Worm (Caenorhabditis elegans) whole organism, L1 larva: Measurements from ENCODE around the gene rmd-1.

ENCODE experiments used
- C04F5.9 ChIP-seq: sonication (generic microtip); optimal IDR thresholded peaks from 2 replicates; lab custom pipeline; 2016; ENCODE audit warnings: missing genetic modification characterization, missing compliant biosample characterization
- aha-1 ChIP-seq: fragments of 150-350 bp; optimal IDR thresholded peaks from 2 replicates; lab custom pipeline; 2014; ENCODE audit warnings: missing biosample characterization, missing genetic modification characterization
- alr-1 ChIP-seq: fragments of 200-800 bp; sonication (Bioruptor generic); optimal IDR thresholded peaks from 2 replicates; lab custom pipeline; 2018; ENCODE audit warnings: borderline replicate concordance, mild to moderate bottlenecking, missing genetic modification characterization, missing compliant biosample characterization
- aly-2 ChIP-seq: fragments of 150-350 bp; optimal IDR thresholded peaks from 2 replicates; lab custom pipeline; 2014; ENCODE audit warnings: missing biosample characterization, missing genetic modification characterization
- ceh-82 ChIP-seq, 3 experiments: fragments of 150-350 bp in 1 of 3; sonication (generic microtip) in 2 of 3; optimal IDR thresholded peaks; 2 replicates each; lab custom pipeline; 2014 to 2017; ENCODE audit warnings: missing biosample characterization in 3 of 3, missing genetic modification characterization in 3 of 3
- dsc-1 ChIP-seq: sonication (generic microtip); optimal IDR thresholded peaks from 2 replicates; lab custom pipeline; 2016; ENCODE audit warnings: mild to moderate bottlenecking, missing genetic modification characterization, missing compliant biosample characterization
- efl-1 ChIP-seq, 4 experiments: fragments of 150-350 bp; optimal IDR thresholded peaks in 3 of 4; peaks in 1 of 4; 1 replicate in 1 of 4; 2 replicates in 3 of 4; lab custom pipeline; 2014; ENCODE audit warnings: missing biosample characterization in 2 of 4, missing genetic modification characterization in 2 of 4, missing genetic modification reagents in 2 of 4
- egl-13 ChIP-seq: sonication (generic microtip); optimal IDR thresholded peaks from 2 replicates; lab custom pipeline; 2016; ENCODE audit warnings: missing genotype, missing genetic modification reagents, missing genetic modification characterization, missing compliant biosample characterization
- elt-2 ChIP-seq: sonication (generic microtip); optimal IDR thresholded peaks from 2 replicates; lab custom pipeline; 2016; ENCODE audit warnings: missing genetic modification characterization, mild to moderate bottlenecking, inconsistent platforms, missing compliant biosample characterization, missing genetic modification reagents
- elt-3 ChIP-seq, 6 experiments: fragments of 150-350 bp in 1 of 6; sonication (generic microtip); optimal IDR thresholded peaks; 2 replicates each; lab custom pipeline; 2017 to 2018; ENCODE audit warnings: missing biosample characterization in 6 of 6, missing genetic modification characterization in 6 of 6, inconsistent platforms in 1 of 6
- ets-5 ChIP-seq: fragments of 200-800 bp; sonication (Bioruptor generic); IDR thresholded peaks from 2 replicates; pipeline ENCODE4 v1.3.6; 2022; ENCODE audit warnings: missing genetic modification characterization, missing compliant biosample characterization
- fkh-8 ChIP-seq: sonication (generic microtip); optimal IDR thresholded peaks from 2 replicates; lab custom pipeline; 2016; ENCODE audit warnings: mild to moderate bottlenecking, missing genetic modification characterization, missing compliant biosample characterization
- fos-1 ChIP-seq: fragments of 150-350 bp; optimal IDR thresholded peaks from 2 replicates; lab custom pipeline; 2014; ENCODE audit warnings: missing biosample characterization, missing genetic modification characterization
- grh-1 ChIP-seq: fragments of 200-800 bp; sonication (Bioruptor generic); IDR thresholded peaks from 2 replicates; pipeline ENCODE4 v1.3.6; 2022; ENCODE audit warnings: missing genetic modification reagents, missing genetic modification characterization, missing compliant biosample characterization
- hlh-17 ChIP-seq: fragments of 200-800 bp; sonication (Bioruptor generic); optimal IDR thresholded peaks from 2 replicates; lab custom pipeline; 2018; ENCODE audit warnings: missing genetic modification characterization, mild to moderate bottlenecking, missing compliant biosample characterization, moderate library complexity, borderline replicate concordance
- hlh-4 ChIP-seq: sonication (generic microtip); optimal IDR thresholded peaks from 2 replicates; lab custom pipeline; 2016; ENCODE audit warnings: mild to moderate bottlenecking, missing genetic modification characterization, missing compliant biosample characterization
- lin-13 ChIP-seq: fragments of 150-350 bp; optimal IDR thresholded peaks from 2 replicates; lab custom pipeline; 2014; ENCODE audit warnings: missing biosample characterization, missing genetic modification reagents, missing genetic modification characterization
- lin-14 ChIP-seq: fragments of 200-800 bp; sonication (Bioruptor generic); optimal IDR thresholded peaks from 2 replicates; lab custom pipeline; 2018; ENCODE audit warnings: mild to moderate bottlenecking, missing genetic modification characterization, moderate library complexity, missing compliant biosample characterization
- lin-35 ChIP-seq, 2 experiments: fragments of 150-350 bp; optimal IDR thresholded peaks; 2 replicates each; lab custom pipeline; 2014; ENCODE audit warnings: missing biosample characterization in 2 of 2, missing genetic modification characterization in 2 of 2, missing genetic modification reagents in 2 of 2
- lir-3 ChIP-seq: sonication (generic microtip); optimal IDR thresholded peaks from 2 replicates; lab custom pipeline; 2016; ENCODE audit warnings: mild to moderate bottlenecking, missing genetic modification characterization, moderate library complexity, missing compliant biosample characterization; ENCODE audit not compliant: poor library complexity
- lsy-2 ChIP-seq, 2 experiments: fragments of 150-350 bp; optimal IDR thresholded peaks; 2 replicates each; lab custom pipeline; 2014; ENCODE audit warnings: missing biosample characterization in 2 of 2, missing genetic modification characterization in 2 of 2
- mdl-1 ChIP-seq, 2 experiments: fragments of 150-350 bp; optimal IDR thresholded peaks; 2 replicates each; lab custom pipeline; 2014 to 2017; ENCODE audit warnings: missing biosample characterization in 2 of 2, missing genetic modification characterization in 2 of 2, inconsistent platforms in 1 of 2
- mef-2 ChIP-seq: fragments of 150-350 bp; optimal IDR thresholded peaks from 2 replicates; lab custom pipeline; 2014; ENCODE audit warnings: missing biosample characterization, missing genetic modification characterization
- mep-1 ChIP-seq: fragments of 150-350 bp; optimal IDR thresholded peaks from 2 replicates; lab custom pipeline; 2014; ENCODE audit warnings: missing biosample characterization, missing genetic modification characterization
- nhr-12 ChIP-seq: sonication (generic microtip); optimal IDR thresholded peaks from 2 replicates; lab custom pipeline; 2017; ENCODE audit warnings: missing biosample characterization, missing genetic modification characterization
- nhr-237 ChIP-seq: fragments of 150-350 bp; optimal IDR thresholded peaks from 2 replicates; lab custom pipeline; 2014; ENCODE audit warnings: missing biosample characterization, missing genetic modification characterization
- nhr-47 ChIP-seq: sonication (generic microtip); optimal IDR thresholded peaks from 2 replicates; lab custom pipeline; 2016; ENCODE audit warnings: mild to moderate bottlenecking, missing genetic modification characterization, moderate library complexity, missing compliant biosample characterization
- nhr-71 ChIP-seq: sonication (generic microtip); optimal IDR thresholded peaks from 2 replicates; lab custom pipeline; 2016; ENCODE audit warnings: mild to moderate bottlenecking, missing genetic modification characterization, moderate library complexity, missing compliant biosample characterization
- nhr-85 ChIP-seq: sonication (generic microtip); peaks from one replicate; lab custom pipeline; 2016; ENCODE audit warnings: missing genetic modification characterization, inconsistent platforms, missing compliant biosample characterization
- pag-3 ChIP-seq: sonication (generic microtip); optimal IDR thresholded peaks from 2 replicates; lab custom pipeline; 2017; ENCODE audit warnings: missing genetic modification characterization, mild to moderate bottlenecking, missing compliant biosample characterization, antibody characterized with exemption, borderline replicate concordance; ENCODE audit not compliant: insufficient read depth
- pax-3 ChIP-seq: fragments of 200-800 bp; sonication (Bioruptor generic); optimal IDR thresholded peaks from 2 replicates; lab custom pipeline; 2018; ENCODE audit warnings: mild to moderate bottlenecking, missing genetic modification characterization, moderate library complexity, missing compliant biosample characterization
- pqm-1 ChIP-seq: sonication (generic microtip); optimal IDR thresholded peaks from 3 replicates; lab custom pipeline; 2017; ENCODE audit warnings: missing biosample characterization, missing genetic modification characterization
- skn-1 ChIP-seq: fragments of 150-350 bp; optimal IDR thresholded peaks from 2 replicates; lab custom pipeline; 2014; ENCODE audit warnings: missing biosample characterization, missing genetic modification characterization
- snpc-4 ChIP-seq: fragments of 150-350 bp; optimal IDR thresholded peaks from 2 replicates; lab custom pipeline; 2014; ENCODE audit warnings: missing biosample characterization, missing genetic modification characterization
- snu-23 ChIP-seq: sonication (generic microtip); optimal IDR thresholded peaks from 2 replicates; lab custom pipeline; 2016; ENCODE audit warnings: missing genetic modification characterization, missing compliant biosample characterization
- sox-4 ChIP-seq: sonication (generic microtip); optimal IDR thresholded peaks from 2 replicates; lab custom pipeline; 2016; ENCODE audit warnings: missing genetic modification characterization, missing compliant biosample characterization
- sup-37 ChIP-seq: fragments of 200-800 bp; sonication (Bioruptor generic); optimal IDR thresholded peaks from 2 replicates; lab custom pipeline; 2018; ENCODE audit warnings: mild to moderate bottlenecking, missing genetic modification characterization, missing compliant biosample characterization
- swsn-7 ChIP-seq: sonication (generic microtip); optimal IDR thresholded peaks from 2 replicates; lab custom pipeline; 2016; ENCODE audit warnings: missing genetic modification characterization, missing compliant biosample characterization
- tlp-1 ChIP-seq: fragments of 150-350 bp; optimal IDR thresholded peaks from 2 replicates; lab custom pipeline; 2014; ENCODE audit warnings: missing biosample characterization, missing genetic modification characterization
- unc-30 ChIP-seq: sonication (generic microtip); optimal IDR thresholded peaks from 2 replicates; lab custom pipeline; 2017; ENCODE audit warnings: missing biosample characterization, missing genetic modification characterization
- ztf-4 ChIP-seq: fragments of 150-350 bp; optimal IDR thresholded peaks from 2 replicates; lab custom pipeline; 2014; ENCODE audit warnings: missing biosample characterization, missing genetic modification characterization

The rmd-1 gene

ce11 chrIII:9775916-9776315 is 17.0 kb downstream of the rmd-1 start (continued):
- no peak for TF ChIP-seq ztf-4
- TF ChIP-seq nhr-71 (tag; lab: Kevin White, UChicago) = peak; percentile 10
- no peak for TF ChIP-seq aly-2 (tag; lab: Kevin White, UChicago)
- TF ChIP-seq pag-3 = no peak
- TF ChIP-seq sox-4 (tag; lab: Kevin White, UChicago) = no peak
- TF ChIP-seq nhr-47 = no peak

DNA sequence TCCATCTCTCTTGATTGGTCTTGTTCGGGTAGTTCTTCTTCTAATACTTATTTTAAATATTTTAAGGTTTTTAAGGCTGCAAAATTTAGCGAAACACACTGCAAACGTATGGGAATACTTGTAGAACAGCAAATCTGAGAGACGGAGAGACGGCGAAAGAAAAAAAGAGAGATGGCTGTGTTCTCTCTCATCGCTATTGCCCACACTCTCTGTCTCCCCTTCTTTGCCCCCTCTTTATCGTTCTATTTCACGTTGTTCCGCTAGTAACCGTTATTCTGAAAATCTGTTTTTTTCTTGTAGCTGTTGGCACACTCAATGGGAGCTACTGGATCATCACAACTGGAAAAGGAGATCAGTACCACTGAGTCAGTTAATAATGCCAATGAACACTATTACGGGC is 17.4 kb downstream of the rmd-1 start, which contains the start of gene usp-46:
usp-46 (plus strand) TSS at position 301 of the 400 bp plus-strand sequence.
- no peak for TF ChIP-seq ets-5
- no peak for TF ChIP-seq swsn-7 (tag; lab: Kevin White, UChicago)
- no peak for TF ChIP-seq sup-37 (GFP tag; lab: Kevin White, UChicago)
- no peak for TF ChIP-seq mep-1 (tag; lab: Kevin White, UChicago)
- no peak for TF ChIP-seq elt-2 (tag; lab: Kevin White, UChicago)
- no peak for TF ChIP-seq sox-4 (tag; lab: Kevin White, UChicago)
- no peak for TF ChIP-seq aly-2 (tag; lab: Kevin White, UChicago)
- TF ChIP-seq lin-14 = peak; percentile 53
- TF ChIP-seq nhr-85 (tag; lab: Kevin White, UChicago) = no peak
- TF ChIP-seq ceh-82 (tag; optimal IDR thresholded peaks at IDR 0.05; lab: Kevin White, UChicago) = peak in 1 of 3 experiments; percentile 30
- TF ChIP-seq skn-1 = no peak
- TF ChIP-seq snu-23 = peak; percentile 13
- peak in 1 of 2 experiments; percentile 5 for TF ChIP-seq efl-1 (optimal IDR thresholded peaks at IDR 0.05; lab: Kevin White, UChicago)
- no peak for TF ChIP-seq efl-1 (GFP tag; optimal IDR thresholded peaks at IDR 0.05 in 1 of 2; lab: Kevin White, UChicago)
- TF ChIP-seq lsy-2 (tag; optimal IDR thresholded peaks at IDR 0.05; lab: Kevin White, UChicago) = peak in 1 of 2 experiments; percentile 16
- TF ChIP-seq nhr-237 (tag; lab: Kevin White, UChicago) = no peak
- TF ChIP-seq fkh-8 (tag; lab: Kevin White, UChicago) = no peak
- TF ChIP-seq tlp-1 (tag; lab: Kevin White, UChicago) = no peak
- TF ChIP-seq egl-13 (tag; lab: Kevin White, UChicago) = no peak
- TF ChIP-seq, all 84 proteins: peak for 5

ce11 chrIII:9779080-9779479 is 20.2 kb downstream of the rmd-1 start:
- TF ChIP-seq alr-1 (tag; lab: Kevin White, UChicago) (no peak), mdl-1 (tag; optimal IDR thresholded peaks at IDR 0.05; lab: Kevin White, UChicago) (no peak), hlh-4 (tag; lab: Kevin White, UChicago) (no peak), snpc-4 (tag; lab: Kevin White, UChicago) (no peak), nhr-12 (tag; lab: Kevin White, UChicago) (no peak), C04F5.9 (tag; lab: Kevin White, UChicago) (no peak)

DNA sequence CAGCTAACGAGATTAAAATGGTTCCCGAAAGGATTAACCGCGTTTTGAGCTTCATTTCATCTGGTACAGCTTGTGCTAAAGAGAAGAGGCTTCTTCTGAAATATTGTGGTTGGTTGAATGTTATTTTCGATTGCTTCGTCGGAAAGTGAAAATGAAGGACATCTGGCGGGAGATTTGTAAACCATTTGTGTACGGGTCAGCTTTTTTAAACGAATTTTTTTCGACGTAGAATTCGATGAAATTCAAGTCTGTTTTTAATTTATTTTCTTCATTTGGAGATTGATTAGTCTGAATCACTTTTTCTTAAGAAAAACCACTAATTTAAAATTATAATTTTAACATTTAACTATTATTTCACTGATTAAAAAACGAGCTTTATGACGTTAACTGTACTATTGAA is 21.4 kb downstream of the rmd-1 start, which contains the start of gene sqv-3:
sqv-3 (minus strand) TSS at position 101 of the 400 bp plus-strand sequence.
- TF ChIP-seq dsc-1 (tag; lab: Kevin White, UChicago) = peak; percentile 39
- no peak for TF ChIP-seq lir-3
- no peak for TF ChIP-seq aha-1 (tag; lab: Kevin White, UChicago)
- no peak for TF ChIP-seq efl-1 (optimal IDR thresholded peaks at IDR 0.05; lab: Kevin White, UChicago)
- peak in 1 of 2 experiments; percentile 74 for TF ChIP-seq efl-1 (GFP tag; optimal IDR thresholded peaks at IDR 0.05 in 1 of 2; lab: Kevin White, UChicago)
- TF ChIP-seq snu-23 = no peak

- TF ChIP-seq pqm-1 (tag; lab: Kevin White, UChicago) (no peak), fos-1 (tag; lab: Kevin White, UChicago) (peak; percentile 61), grh-1 (GFP tag; lab: Robert Waterston, UW) (peak; percentile 52), lin-35 (GFP tag; optimal IDR thresholded peaks at IDR 0.05; lab: Kevin White, UChicago) (peak; percentile 88 to 91), pag-3 (no peak), lsy-2 (tag; optimal IDR thresholded peaks at IDR 0.05; lab: Kevin White, UChicago) (peak; percentile 86 to 97), tlp-1 (tag; lab: Kevin White, UChicago) (no peak), unc-30 (tag; lab: Kevin White, UChicago) (no peak), nhr-85 (tag; lab: Kevin White, UChicago) (peak; percentile 85), mef-2 (no peak), skn-1 (peak; percentile 91), elt-2 (tag; lab: Kevin White, UChicago) (no peak), lin-13 (GFP tag; lab: Kevin White, UChicago) (peak; percentile 83), pax-3 (tag; lab: Kevin White, UChicago) (no peak), hlh-17 (no peak), C04F5.9 (tag; lab: Kevin White, UChicago) (no peak), sox-4 (tag; lab: Kevin White, UChicago) (no peak), aha-1 (tag; lab: Kevin White, UChicago) (no peak), egl-13 (tag; lab: Kevin White, UChicago) (peak; percentile 48), ztf-4 (no peak), swsn-7 (tag; lab: Kevin White, UChicago) (peak; percentile 73), elt-3 (tag; optimal IDR thresholded peaks at IDR 0.05; lab: Kevin White, UChicago) (peak in 4 of 6 experiments; percentile 11 to 92 (median 79))
Observed at ce11 chrIII:9780665-9781304, 21.9 kb downstream of the rmd-1 start, which contains the start of gene vha-1. TSS of gene vha-1 (plus strand) at chrIII:9781254.
